Worm (Caenorhabditis elegans): ENCODE data around the gene F09G8.5.

- TF ChIP-seq dox-1 (GFP tag; IDR thresholded peaks at IDR 0.05) (0 out of 2 replicates have a peak, but pooled peaks have one; percentile 22), ceh-91 (GFP tag; IDR thresholded peaks at IDR 0.05) (no peak), rec-8 (tag; optimal IDR thresholded peaks at IDR 0.05) (no peak), nhr-27 (tag; optimal IDR thresholded peaks at IDR 0.05) (no peak), hmg-20 (GFP tag; IDR thresholded peaks at IDR 0.05) (no peak), F22D6.2 (tag; optimal IDR thresholded peaks at IDR 0.05) (no peak), lin-26 (GFP tag; IDR thresholded peaks at IDR 0.05) (no peak), D2030.7 (GFP tag; IDR thresholded peaks at IDR 0.05) (no peak)
Measured at ce11 chrIII:8291268-8292032, 36.7 kb downstream of the F09G8.5 start.
